Fruit fly (Drosophila melanogaster) whole organism, embryonic: ENCODE measurements around the gene CG7362.

Experiments used
- Aef1 ChIP-seq: fragments of 200-800 bp; sonication (Bioruptor generic); IDR thresholded peaks from 3 replicates; pipeline ENCODE4 v1.3.6; 2022; ENCODE audit warnings: missing biosample characterization, missing genetic modification characterization
- CG10274 ChIP-seq: fragments of 200-800 bp; sonication (Bioruptor generic); optimal IDR thresholded peaks from 3 replicates; lab custom pipeline; 2017; ENCODE audit warnings: missing biosample characterization, mild to moderate bottlenecking, missing genetic modification characterization
- CG10431 ChIP-seq: fragments of 200-800 bp; sonication (Bioruptor generic); optimal IDR thresholded peaks from 3 replicates; lab custom pipeline; 2018; ENCODE audit warnings: missing biosample characterization, mild to moderate bottlenecking, missing genetic modification characterization
- CG10654 ChIP-seq: fragments of 200-800 bp; sonication (Bioruptor generic); optimal IDR thresholded peaks from 2 replicates; lab custom pipeline; 2016; ENCODE audit warnings: missing biosample characterization, missing genetic modification characterization
- CG12104 ChIP-seq: fragments of 200-800 bp; sonication (Bioruptor generic); optimal IDR thresholded peaks from 3 replicates; lab custom pipeline; 2016; ENCODE audit warnings: missing biosample characterization, missing genetic modification characterization
- CG14860 ChIP-seq: fragments of 200-800 bp; sonication (Bioruptor generic); IDR thresholded peaks from 3 replicates; pipeline ENCODE4 v1.3.6; 2022; ENCODE audit warnings: missing biosample characterization, missing genetic modification characterization; ENCODE audit not compliant: partially characterized antibody
- CG15479 ChIP-seq: fragments of 200-800 bp; sonication (Bioruptor generic); optimal IDR thresholded peaks from 3 replicates; lab custom pipeline; 2019; ENCODE audit warnings: missing biosample characterization, mild to moderate bottlenecking, missing genetic modification characterization, moderate library complexity
- CG1602 ChIP-seq: fragments of 200-800 bp; sonication (Bioruptor generic); optimal IDR thresholded peaks from 3 replicates; lab custom pipeline; 2016; ENCODE audit warnings: missing biosample characterization, missing genetic modification characterization
- CG16815 ChIP-seq: fragments of 200-800 bp; sonication (Bioruptor generic); optimal IDR thresholded peaks from 3 replicates; lab custom pipeline; 2017; ENCODE audit warnings: missing biosample characterization, mild to moderate bottlenecking, missing genetic modification characterization
- CG17385 ChIP-seq: fragments of 200-800 bp; sonication (Bioruptor generic); optimal IDR thresholded peaks from 3 replicates; lab custom pipeline; 2018; ENCODE audit warnings: missing biosample characterization, mild to moderate bottlenecking, missing genetic modification characterization
- CG18476 ChIP-seq: fragments of 200-800 bp; sonication (Bioruptor generic); optimal IDR thresholded peaks from 2 replicates; lab custom pipeline; 2016; ENCODE audit warnings: missing biosample characterization, mild to moderate bottlenecking, missing genetic modification characterization
- CG2875 ChIP-seq: fragments of 200-800 bp; sonication (Bioruptor generic); optimal IDR thresholded peaks from 2 replicates; lab custom pipeline; 2017; ENCODE audit warnings: missing biosample characterization, mild to moderate bottlenecking, missing genetic modification characterization, missing genetic modification reagents
- CG2889 ChIP-seq: fragments of 200-800 bp; sonication (Bioruptor generic); IDR thresholded peaks from 3 replicates; pipeline ENCODE4 v1.3.6; 2022; ENCODE audit warnings: missing biosample characterization, missing genetic modification characterization
- CG3065 ChIP-seq: fragments of 200-800 bp; sonication (Bioruptor generic); optimal IDR thresholded peaks from 2 replicates; lab custom pipeline; 2016; ENCODE audit warnings: missing biosample characterization, missing genetic modification characterization
- CG6683 ChIP-seq: fragments of 200-800 bp; sonication (Bioruptor generic); optimal IDR thresholded peaks from 2 replicates; lab custom pipeline; 2017; ENCODE audit warnings: missing biosample characterization, mild to moderate bottlenecking, missing genetic modification characterization, missing genetic modification reagents
- CG6791 ChIP-seq: fragments of 200-800 bp; sonication (Bioruptor generic); IDR thresholded peaks from 3 replicates; pipeline ENCODE4 v1.3.6; 2022; ENCODE audit warnings: missing biosample characterization, missing genetic modification characterization; ENCODE audit not compliant: partially characterized antibody
- CG7357 ChIP-seq: fragments of 200-800 bp; sonication (Bioruptor generic); IDR thresholded peaks from 3 replicates; pipeline ENCODE4 v1.3.6; 2022; ENCODE audit warnings: missing biosample characterization, missing genetic modification characterization
- CG9817 ChIP-seq: fragments of 200-800 bp; sonication (Bioruptor generic); optimal IDR thresholded peaks from 2 replicates; lab custom pipeline; 2018; ENCODE audit warnings: missing biosample characterization, mild to moderate bottlenecking, missing genetic modification characterization, moderate library complexity
- CoRest ChIP-seq: fragments of 200-800 bp; sonication (Bioruptor generic); optimal IDR thresholded peaks from 3 replicates; lab custom pipeline; 2018; ENCODE audit warnings: missing biosample characterization, mild to moderate bottlenecking, missing genetic modification characterization, moderate library complexity
- Dfd ChIP-seq, 2 experiments: fragments of >200 bp; optimal IDR thresholded peaks; 2 replicates each; lab custom pipeline; 2017; ENCODE audit warnings: missing biosample characterization in 2 of 2, missing genetic modification characterization in 2 of 2
- Gug ChIP-seq: fragments of 200-800 bp; sonication (Bioruptor generic); IDR thresholded peaks from 4 replicates; pipeline ENCODE4 v1.3.6; 2022; ENCODE audit warnings: missing biosample characterization, missing genetic modification characterization
- Hmr ChIP-seq: fragments of 200-800 bp; sonication (Bioruptor generic); optimal IDR thresholded peaks from 3 replicates; lab custom pipeline; 2017; ENCODE audit warnings: mild to moderate bottlenecking, missing biosample characterization, missing genetic modification reagents, missing genetic modification characterization
- Hsf ChIP-seq: fragments of 200-800 bp; sonication (Bioruptor generic); optimal IDR thresholded peaks from 3 replicates; lab custom pipeline; 2016; ENCODE audit warnings: missing biosample characterization, missing genetic modification characterization
- Jarid2 ChIP-seq: fragments of 200-800 bp; sonication (Bioruptor generic); optimal IDR thresholded peaks from 3 replicates; lab custom pipeline; 2017; ENCODE audit warnings: mild to moderate bottlenecking, missing biosample characterization, missing genetic modification reagents, missing genetic modification characterization
- Lhr ChIP-seq: fragments of 200-800 bp; sonication (Bioruptor generic); optimal IDR thresholded peaks from 3 replicates; lab custom pipeline; 2017; ENCODE audit warnings: mild to moderate bottlenecking, missing biosample characterization, missing genetic modification reagents, missing genetic modification characterization
- Med ChIP-seq: fragments of 200-800 bp; sonication (Bioruptor generic); peaks from one replicate; lab custom pipeline; 2016; ENCODE audit warnings: missing biosample characterization, missing genetic modification characterization, mild to moderate bottlenecking, inconsistent platforms, moderate library complexity
- Meics ChIP-seq: fragments of 200-800 bp; sonication (Bioruptor generic); optimal IDR thresholded peaks from 2 replicates; lab custom pipeline; 2017; ENCODE audit warnings: missing biosample characterization, mild to moderate bottlenecking, missing genetic modification characterization
- NFAT ChIP-seq: fragments of 200-800 bp; sonication (Bioruptor generic); IDR thresholded peaks from 2 replicates; pipeline ENCODE4 v1.3.6; 2022; ENCODE audit warnings: missing biosample characterization, missing genetic modification characterization
- ase ChIP-seq: fragments of 200-800 bp; sonication (Bioruptor generic); IDR thresholded peaks from 3 replicates; pipeline ENCODE4 v1.3.6; 2022; ENCODE audit warnings: missing biosample characterization, missing genetic modification characterization
- bsh ChIP-seq, 2 experiments: fragments of 200-800 bp; sonication (Bioruptor generic); optimal IDR thresholded peaks; 2 replicates each; lab custom pipeline; 2017 to 2018; ENCODE audit warnings: mild to moderate bottlenecking in 2 of 2, missing biosample characterization in 2 of 2, missing genetic modification characterization in 2 of 2, moderate library complexity in 1 of 2
- chinmo ChIP-seq: fragments of 200-800 bp; sonication (Bioruptor generic); IDR thresholded peaks from 4 replicates; pipeline ENCODE4 v1.3.6; 2022; ENCODE audit warnings: missing biosample characterization, missing genetic modification characterization; ENCODE audit not compliant: partially characterized antibody
- chm ChIP-seq: fragments of 200-800 bp; sonication (Bioruptor generic); IDR thresholded peaks from 2 replicates; pipeline ENCODE4 v1.3.6; 2022; ENCODE audit warnings: missing biosample characterization, missing genetic modification characterization
- dan ChIP-seq: fragments of 200-800 bp; sonication (Bioruptor generic); IDR thresholded peaks from 2 replicates; pipeline ENCODE4 v1.3.6; 2022; ENCODE audit warnings: missing biosample characterization, missing genetic modification characterization
- ken ChIP-seq: fragments of 200-800 bp; sonication (Bioruptor generic); IDR thresholded peaks from 3 replicates; pipeline ENCODE4 v1.3.6; 2022; ENCODE audit warnings: missing biosample characterization, missing genetic modification characterization
- klu ChIP-seq: fragments of 200-800 bp; sonication (Bioruptor generic); IDR thresholded peaks from 2 replicates; pipeline ENCODE4 v1.3.6; 2022; ENCODE audit warnings: missing biosample characterization, missing genetic modification characterization
- maf-S ChIP-seq: fragments of 200-800 bp; sonication (Bioruptor generic); optimal IDR thresholded peaks from 2 replicates; lab custom pipeline; 2016; ENCODE audit warnings: missing biosample characterization, missing genetic modification characterization
- nerfin-1 ChIP-seq: fragments of 200-800 bp; sonication (Bioruptor generic); optimal IDR thresholded peaks from 3 replicates; lab custom pipeline; 2019; ENCODE audit warnings: missing biosample characterization, mild to moderate bottlenecking, missing genetic modification characterization, moderate library complexity
- nmo ChIP-seq: fragments of 200-800 bp; sonication (Bioruptor generic); optimal IDR thresholded peaks from 2 replicates; lab custom pipeline; 2018; ENCODE audit warnings: missing biosample characterization, mild to moderate bottlenecking, missing genetic modification characterization, moderate library complexity
- pb ChIP-seq: fragments of 200-800 bp; sonication (Bioruptor generic); optimal IDR thresholded peaks from 3 replicates; lab custom pipeline; 2016; ENCODE audit warnings: missing biosample characterization, missing genetic modification characterization
- peb ChIP-seq: fragments of 200-800 bp; sonication (Bioruptor generic); IDR thresholded peaks from 2 replicates; pipeline ENCODE4 v1.3.6; 2022; ENCODE audit warnings: missing biosample characterization, missing genetic modification characterization
- pnt ChIP-seq: fragments of 200-800 bp; sonication (Bioruptor generic); optimal IDR thresholded peaks from 3 replicates; lab custom pipeline; 2016; ENCODE audit warnings: missing biosample characterization, missing genetic modification characterization
- pros ChIP-seq: fragments of 200-800 bp; sonication (Bioruptor generic); optimal IDR thresholded peaks from 3 replicates; lab custom pipeline; 2019; ENCODE audit warnings: missing biosample characterization, mild to moderate bottlenecking, missing genetic modification characterization, moderate library complexity
- row ChIP-seq: fragments of 200-800 bp; sonication (Bioruptor generic); IDR thresholded peaks from 3 replicates; pipeline ENCODE4 v1.3.6; 2022; ENCODE audit warnings: missing biosample characterization, missing genetic modification characterization
- run ChIP-seq: fragments of 200-800 bp; sonication (Bioruptor generic); optimal IDR thresholded peaks from 3 replicates; lab custom pipeline; 2018; ENCODE audit warnings: missing biosample characterization, mild to moderate bottlenecking, missing genetic modification characterization
- sens ChIP-seq: fragments of 200-800 bp; sonication (Bioruptor generic); peaks from one replicate; lab custom pipeline; 2016; ENCODE audit warnings: missing biosample characterization, missing genetic modification characterization
- sima ChIP-seq: fragments of 200-800 bp; sonication (Bioruptor generic); optimal IDR thresholded peaks from 2 replicates; lab custom pipeline; 2016; ENCODE audit warnings: missing biosample characterization, missing genetic modification characterization
- sisA ChIP-seq: fragments of 200-800 bp; sonication (Bioruptor generic); IDR thresholded peaks from 2 replicates; pipeline ENCODE4 v1.3.6; 2022; ENCODE audit warnings: missing biosample characterization, missing genetic modification characterization
- sob ChIP-seq: fragments of 200-800 bp; sonication (Bioruptor generic); IDR thresholded peaks from 2 replicates; pipeline ENCODE4 v1.3.6; 2022; ENCODE audit warnings: missing biosample characterization, missing genetic modification characterization
- sr ChIP-seq: fragments of 200-800 bp; sonication (Bioruptor generic); IDR thresholded peaks from 3 replicates; pipeline ENCODE4 v1.3.6; 2022; ENCODE audit warnings: missing biosample characterization, missing genetic modification characterization
- ssp ChIP-seq: fragments of 200-800 bp; sonication (Bioruptor generic); IDR thresholded peaks from 2 replicates; pipeline ENCODE4 v1.3.6; 2022; ENCODE audit warnings: missing biosample characterization, missing genetic modification characterization
- stc ChIP-seq: fragments of 200-800 bp; sonication (Bioruptor generic); IDR thresholded peaks from 2 replicates; pipeline ENCODE4 v1.3.6; 2022; ENCODE audit warnings: missing biosample characterization, missing genetic modification characterization
- toy ChIP-seq: fragments of 200-800 bp; sonication (Bioruptor generic); IDR thresholded peaks from 2 replicates; pipeline ENCODE4 v1.3.6; 2022; ENCODE audit warnings: missing biosample characterization, missing genetic modification characterization

CG7362 gene

dm6 chr3R:14742064-14742463 lies 12.2 kb downstream of the CG7362 start (continued):
- peak; percentile 77 for TF ChIP-seq Med
- TF ChIP-seq sob (GFP tag; lab: Robert Waterston, UW): no peak
- TF ChIP-seq CoRest (tag; lab: Kevin White, UChicago): no peak
- TF ChIP-seq CG9817 (tag; lab: Kevin White, UChicago): no peak
- TF ChIP-seq row (GFP tag; lab: Robert Waterston, UW): no peak
- no peak for TF ChIP-seq chm (GFP tag; lab: Robert Waterston, UW)
- TF ChIP-seq ase (GFP tag; lab: Robert Waterston, UW): no peak
- no peak for TF ChIP-seq maf-S (GFP tag; lab: Kevin White, UChicago)
- TF ChIP-seq Meics (GFP tag; lab: Kevin White, UChicago): no peak
- no peak for TF ChIP-seq CG16815 (GFP tag; lab: Kevin White, UChicago)
- TF ChIP-seq Jarid2: no peak
- peak; percentile 1 for TF ChIP-seq CG3065 (GFP tag; lab: Kevin White, UChicago)
- TF ChIP-seq nerfin-1 (tag; lab: Kevin White, UChicago): peak; percentile 8
- no peak for TF ChIP-seq sisA (GFP tag; lab: Robert Waterston, UW)
- TF ChIP-seq nmo (GFP tag; lab: Kevin White, UChicago): no peak
- no peak for TF ChIP-seq ssp
- TF ChIP-seq Lhr: no peak
- no peak for TF ChIP-seq sr
- TF ChIP-seq toy (GFP tag; lab: Robert Waterston, UW): no peak
- no peak for TF ChIP-seq stc (GFP tag; lab: Robert Waterston, UW)
- TF ChIP-seq pb (GFP tag; lab: Kevin White, UChicago): no peak
- TF ChIP-seq CG7357 (GFP tag; lab: Robert Waterston, UW): no peak
- TF ChIP-seq dan (GFP tag; lab: Robert Waterston, UW): no peak
- TF ChIP-seq CG6791 (GFP tag; lab: Robert Waterston, UW): peak; percentile 38; the same call in 1 of the 3 replicates
- TF ChIP-seq Hmr (GFP tag; lab: Kevin White, UChicago): no peak
- peak; percentile 89 for TF ChIP-seq CG17385 (GFP tag; lab: Kevin White, UChicago)
- TF ChIP-seq klu: no peak
- TF ChIP-seq CG1602 (GFP tag; lab: Kevin White, UChicago): no peak
- TF ChIP-seq ken (GFP tag; lab: Robert Waterston, UW): no peak
- peak; percentile 76 for TF ChIP-seq CG15479 (GFP tag; lab: Kevin White, UChicago)
- TF ChIP-seq CG2875 (GFP tag; lab: Kevin White, UChicago): no peak
- TF ChIP-seq run: no peak
- no peak for TF ChIP-seq CG12104 (GFP tag; lab: Kevin White, UChicago)
- no peak for TF ChIP-seq pnt (GFP tag; lab: Kevin White, UChicago)
- TF ChIP-seq sima (GFP tag; lab: Kevin White, UChicago): no peak
- TF ChIP-seq CG18476 (GFP tag; lab: Kevin White, UChicago): no peak
- 0 out of 4 replicates have a peak, but pooled peaks have one; percentile 63 for TF ChIP-seq chinmo (GFP tag; lab: Robert Waterston, UW)
- peak; percentile 7 for TF ChIP-seq pros
- TF ChIP-seq Hsf (GFP tag; lab: Kevin White, UChicago): no peak
- TF ChIP-seq CG6683 (GFP tag; lab: Kevin White, UChicago): no peak
- no peak for TF ChIP-seq Gug
- TF ChIP-seq bsh (GFP tag; optimal IDR thresholded peaks at IDR 0.05; lab: Kevin White, UChicago): no peak
- no peak for TF ChIP-seq CG2889 (GFP tag; lab: Robert Waterston, UW)
- no peak for TF ChIP-seq CG14860
- no peak for TF ChIP-seq CG10431
- no peak for TF ChIP-seq sens
- no peak for TF ChIP-seq CG10274 (GFP tag; lab: Kevin White, UChicago)
- TF ChIP-seq peb (GFP tag; lab: Robert Waterston, UW): no peak
- no peak for TF ChIP-seq Aef1 (GFP tag; lab: Robert Waterston, UW)
- TF ChIP-seq CG10654 (GFP tag; lab: Kevin White, UChicago): no peak
- TF ChIP-seq Dfd (GFP tag; optimal IDR thresholded peaks at IDR 0.05; lab: Kevin White, UChicago): peak in 1 of 2 experiments; percentile 5
- no peak for TF ChIP-seq NFAT
